Worm (Caenorhabditis elegans): Measurements from ENCODE around the gene Y58A7A.5.

Gene Y58A7A.5

ce11 chrV:5086919-5087404 is at the start of gene Y58A7A.5:
Gene Y58A7A.5, minus strand, starts transcription at chrV:5086969.
- TF ChIP-seq php-3 (GFP tag; IDR thresholded peaks at IDR 0.05) (no peak), madf-9 (GFP tag; conservative IDR thresholded peaks at IDR 0.05) (no peak), F49E8.2 (tag; optimal IDR thresholded peaks at IDR 0.05; ENCODE audit: borderline replicate concordance) (no peak), pha-4 (GFP tag; IDR thresholded peaks at IDR 0.05) (no peak), pha-4 (tag; optimal IDR thresholded peaks at IDR 0.05) (peak; percentile 19), mdl-1 (tag; optimal IDR thresholded peaks at IDR 0.05) (no peak), lsy-2 (tag; optimal IDR thresholded peaks at IDR 0.05) (peak in 1 of 2 experiments; percentile 59), dmd-6 (GFP tag; IDR thresholded peaks at IDR 0.05) (peak; percentile 57; the same call in 1 of the 2 replicates), dve-1 (tag; optimal IDR thresholded peaks at IDR 0.05; ENCODE audit: insufficient read depth) (no peak), ceh-44 (GFP tag; IDR thresholded peaks at IDR 0.05) (no peak), mxl-2 (GFP tag; conservative IDR thresholded peaks at IDR 0.05) (no peak), saeg-2 (GFP tag; IDR thresholded peaks at IDR 0.05) (no peak), Y5F2A.4 (GFP tag; optimal IDR thresholded peaks at IDR 0.05) (no peak), mep-1 (tag; optimal IDR thresholded peaks at IDR 0.05) (peak; percentile 35), nhr-6 (tag; optimal IDR thresholded peaks at IDR 0.05) (peak; percentile 60), mdt-29 (GFP tag; IDR thresholded peaks at IDR 0.05) (no peak), hlh-30 (tag; optimal IDR thresholded peaks at IDR 0.05; ENCODE audit: insufficient read depth) (no peak), hlh-11 (tag; optimal IDR thresholded peaks at IDR 0.05) (peak; percentile 40), R02D3.7 (tag; optimal IDR thresholded peaks at IDR 0.05) (no peak), mxl-3 (GFP tag; optimal IDR thresholded peaks at IDR 0.05) (no peak), fos-1 (tag; optimal IDR thresholded peaks at IDR 0.05) (no peak), egl-27 (tag; optimal IDR thresholded peaks at IDR 0.05) (no peak), pqm-1 (tag; optimal IDR thresholded peaks at IDR 0.05) (peak; percentile 6), zip-2 (tag; optimal IDR thresholded peaks at IDR 0.05) (peak; percentile 98), spr-3 (GFP tag; optimal IDR thresholded peaks at IDR 0.05) (no peak), mes-2 (tag; optimal IDR thresholded peaks at IDR 0.05; ENCODE audit: poor library complexity, severe bottlenecking) (no peak), madf-5 (GFP tag; IDR thresholded peaks at IDR 0.05) (no peak), T20F7.1 (GFP tag; optimal IDR thresholded peaks at IDR 0.05) (peak; percentile 49), dpl-1 (GFP tag; optimal IDR thresholded peaks at IDR 0.05) (peak; percentile 28), daf-16 (GFP tag; optimal IDR thresholded peaks at IDR 0.05) (peak in 1 of 2 experiments; percentile 54), daf-16 (tag; optimal IDR thresholded peaks at IDR 0.05) (no peak), hif-1 (tag; optimal IDR thresholded peaks at IDR 0.05) (peak in 1 of 2 experiments; percentile 39), nhr-28 (tag; optimal IDR thresholded peaks at IDR 0.05) (peak; percentile 64), nhr-48 (tag; optimal IDR thresholded peaks at IDR 0.05) (no peak), F44E2.7 (GFP tag; IDR thresholded peaks at IDR 0.05) (no peak)

ce11 chrV:5132441-5132840 is 45.7 kb upstream of the Y58A7A.5 start, which contains the start of gene F14F9.4:
Gene F14F9.4, plus strand, starts transcription at chrV:5132741.
- TF ChIP-seq hmg-1.1 (GFP tag; IDR thresholded peaks at IDR 0.05) (no peak), ZK337.2 (GFP tag; IDR thresholded peaks at IDR 0.05) (no peak), lin-1 (GFP tag; IDR thresholded peaks at IDR 0.05) (no peak), madf-9 (GFP tag; conservative IDR thresholded peaks at IDR 0.05) (no peak), unc-130 (GFP tag; optimal IDR thresholded peaks at IDR 0.05) (no peak), tag-97 (GFP tag; IDR thresholded peaks at IDR 0.05) (no peak), nhr-11 (tag; optimal IDR thresholded peaks at IDR 0.05) (no peak), vab-7 (GFP tag; IDR thresholded peaks at IDR 0.05) (no peak), nhr-237 (tag; optimal IDR thresholded peaks at IDR 0.05) (no peak), ceh-32 (tag; optimal IDR thresholded peaks at IDR 0.05; ENCODE audit: poor library complexity) (no peak)
